Worm (Caenorhabditis elegans): ENCODE results near the gene ceh-10.

Gene ceh-10

ce11 chrIII:5839147-5839546 is 40.3 kb downstream of the ceh-10 start:
- TF ChIP-seq elt-2 (tag; optimal IDR thresholded peaks at IDR 0.05) (peak; percentile 23), unc-55 (GFP tag; optimal IDR thresholded peaks at IDR 0.05) (no peak)

- TF ChIP-seq ceh-19 (GFP tag; optimal IDR thresholded peaks at IDR 0.05): no peak
These were observed 40.8 kb downstream of the ceh-10 start for ce11 chrIII:5839598-5839997.

ce11 chrIII:5840277-5840676 is 41.4 kb downstream of the ceh-10 start:
- TF ChIP-seq sdc-2 (tag; optimal IDR thresholded peaks at IDR 0.05) (peak; percentile 0), ceh-31 (tag; optimal IDR thresholded peaks at IDR 0.05) (no peak)

ce11 chrIII:5840815-5841573 is 42.1 kb downstream of the ceh-10 start:
- TF ChIP-seq odd-2 (tag; optimal IDR thresholded peaks at IDR 0.05): no peak
- TF ChIP-seq C08G9.2 (tag; optimal IDR thresholded peaks at IDR 0.05): no peak
- no peak for TF ChIP-seq hlh-15 (tag; optimal IDR thresholded peaks at IDR 0.05)
- no peak for TF ChIP-seq unc-55 (GFP tag; optimal IDR thresholded peaks at IDR 0.05)
- no peak for TF ChIP-seq pha-4 (tag; optimal IDR thresholded peaks at IDR 0.05)
- TF ChIP-seq unc-86 (tag; optimal IDR thresholded peaks at IDR 0.05): no peak

- TF ChIP-seq hlh-30 (tag; optimal IDR thresholded peaks at IDR 0.05; ENCODE audit: insufficient read depth) (peak; percentile 51), K02D7.2 (tag; optimal IDR thresholded peaks at IDR 0.05) (no peak)
These were observed 42.8 kb downstream of the ceh-10 start for ce11 chrIII:5841676-5842075.

ce11 chrIII:5842920-5843319 is 44.1 kb downstream of the ceh-10 start:
- TF ChIP-seq dmd-4 (tag; optimal IDR thresholded peaks at IDR 0.05; ENCODE audit: borderline replicate concordance): no peak
- no peak for TF ChIP-seq sdc-2 (tag; optimal IDR thresholded peaks at IDR 0.05)
- 0 out of 2 replicates have a peak, but pooled peaks have one; percentile 39 for TF ChIP-seq ceh-45 (GFP tag; IDR thresholded peaks at IDR 0.05)
- no peak for TF ChIP-seq hlh-15 (tag; optimal IDR thresholded peaks at IDR 0.05)
- no peak for TF ChIP-seq sox-2 (GFP tag; IDR thresholded peaks at IDR 0.05)
- no peak for TF ChIP-seq hlh-30 (tag; optimal IDR thresholded peaks at IDR 0.05; ENCODE audit: insufficient read depth)
- no peak for TF ChIP-seq nfya-1 (tag; optimal IDR thresholded peaks at IDR 0.05)
- TF ChIP-seq ceh-31 (tag; optimal IDR thresholded peaks at IDR 0.05): peak; percentile 27
- no peak for TF ChIP-seq pax-1 (tag; optimal IDR thresholded peaks at IDR 0.05)
- no peak for TF ChIP-seq ttx-3 (tag; optimal IDR thresholded peaks at IDR 0.05)
- TF ChIP-seq unc-86 (tag; optimal IDR thresholded peaks at IDR 0.05): no peak
- no peak for TF ChIP-seq zip-5 (tag; optimal IDR thresholded peaks at IDR 0.05)
- no peak for TF ChIP-seq mec-3 (tag; optimal IDR thresholded peaks at IDR 0.05; ENCODE audit: borderline replicate concordance)
- TF ChIP-seq ahr-1 (tag; optimal IDR thresholded peaks at IDR 0.05): no peak
- TF ChIP-seq ets-4 (tag; optimal IDR thresholded peaks at IDR 0.05): peak; percentile 53
- TF ChIP-seq K09A11.1 (tag; optimal IDR thresholded peaks at IDR 0.05; ENCODE audit: insufficient read depth): no peak
- no peak for TF ChIP-seq tbx-2 (tag; optimal IDR thresholded peaks at IDR 0.05)
- TF ChIP-seq nhr-11 (tag; optimal IDR thresholded peaks at IDR 0.05): no peak
- TF ChIP-seq fkh-10 (GFP tag; optimal IDR thresholded peaks at IDR 0.05): no peak
- no peak for TF ChIP-seq lin-11 (tag; optimal IDR thresholded peaks at IDR 0.05)
- no peak for TF ChIP-seq syd-9 (tag; optimal IDR thresholded peaks at IDR 0.05)
- TF ChIP-seq pqm-1 (tag; optimal IDR thresholded peaks at IDR 0.05): no peak
- TF ChIP-seq madf-2 (tag; optimal IDR thresholded peaks at IDR 0.05): no peak

Measured in whole organism, late embryonic.